Fruit fly (Drosophila melanogaster): ENCODE results near the gene Mgat4b.

- no peak for TF ChIP-seq CG16779 (tag; optimal IDR thresholded peaks at IDR 0.05)
- TF ChIP-seq Eip75B (GFP tag; optimal IDR thresholded peaks at IDR 0.05): peak; percentile 64
- peak; percentile 58 for TF ChIP-seq Sox14 (GFP tag; optimal IDR thresholded peaks at IDR 0.05)
- TF ChIP-seq CG11902 (GFP tag; optimal IDR thresholded peaks at IDR 0.05): no peak
Measured at dm6 chr3L:14759984-14760626, 9.0 kb downstream of the Mgat4b start.
